Worm (Caenorhabditis elegans): ENCODE results near the gene C56G2.15.

DNA sequence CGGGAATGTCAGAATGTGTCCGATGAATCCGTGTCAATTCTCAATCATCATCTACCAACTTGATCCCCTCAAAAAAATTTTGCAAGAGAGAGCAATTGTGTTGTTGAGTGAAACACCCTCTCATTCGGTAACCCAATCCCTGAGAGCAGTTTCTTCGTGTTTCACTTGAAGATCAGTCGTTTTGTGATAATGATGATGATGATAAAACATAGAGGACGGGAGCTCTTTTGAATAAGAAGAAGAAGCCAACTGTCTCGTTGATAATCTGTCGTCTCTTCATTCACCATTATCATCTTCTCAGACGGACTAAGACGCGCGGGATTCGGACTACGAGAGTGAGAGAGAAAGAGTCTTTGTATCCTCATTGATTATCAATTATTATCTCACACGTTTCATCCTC, 37.4 kb upstream of the C56G2.15 start:
- no peak for TF ChIP-seq egl-27 (tag; optimal IDR thresholded peaks at IDR 0.05)
- TF ChIP-seq aly-2 (tag; optimal IDR thresholded peaks at IDR 0.05), result no peak
